Worm (Caenorhabditis elegans): Measurements from ENCODE around the gene srpa-72.

- TF ChIP-seq D1046.2 (GFP tag; IDR thresholded peaks at IDR 0.05) (no peak), skn-1 (tag; optimal IDR thresholded peaks at IDR 0.05) (no peak), ztf-11 (tag; optimal IDR thresholded peaks at IDR 0.05) (no peak), jun-1 (tag; optimal IDR thresholded peaks at IDR 0.05) (no peak), aly-2 (tag; optimal IDR thresholded peaks at IDR 0.05) (no peak), nhr-25 (tag; optimal IDR thresholded peaks at IDR 0.05; ENCODE audit: borderline replicate concordance, insufficient read depth) (no peak), nhr-28 (tag; optimal IDR thresholded peaks at IDR 0.05) (no peak), mdl-1 (tag; optimal IDR thresholded peaks at IDR 0.05) (no peak)
Measured at ce11 chrII:2774904-2775303, 12.4 kb upstream of the srpa-72 start, which contains the start of gene fbxb-111.
